Fruit fly (Drosophila melanogaster) whole organism, wandering third instar larva: Measurements from ENCODE around the gene Art9.

Experiments
- Abd-B ChIP-seq: fragments of >200 bp; optimal IDR thresholded peaks from 2 replicates; lab custom pipeline; 2017; ENCODE audit warnings: missing biosample characterization, missing genetic modification characterization
- CG32264 ChIP-seq: fragments of 200-800 bp; sonication (Bioruptor generic); optimal IDR thresholded peaks from 2 replicates; lab custom pipeline; 2016; ENCODE audit warnings: missing biosample characterization, missing genetic modification characterization
- CG9705 ChIP-seq: fragments of 200-800 bp; sonication (Bioruptor generic); optimal IDR thresholded peaks from 2 replicates; lab custom pipeline; 2018; ENCODE audit warnings: missing biosample characterization, mild to moderate bottlenecking, missing genetic modification characterization
- CrebA ChIP-seq: fragments of 200-800 bp; sonication (Bioruptor generic); optimal IDR thresholded peaks from 2 replicates; lab custom pipeline; 2016; ENCODE audit warnings: missing biosample characterization, mild to moderate bottlenecking, missing genetic modification characterization, borderline replicate concordance
- GATAd ChIP-seq: sonication (Bioruptor generic); optimal IDR thresholded peaks from 2 replicates; lab custom pipeline; 2016; ENCODE audit warnings: missing biosample characterization, missing genetic modification characterization
- HLH106 ChIP-seq: fragments of 200-800 bp; optimal IDR thresholded peaks from 3 replicates; lab custom pipeline; 2019; ENCODE audit warnings: missing biosample characterization, mild to moderate bottlenecking, missing genetic modification characterization, moderate library complexity
- Hr83 ChIP-seq: fragments of 200-300 bp; sonication (Bioruptor generic); optimal IDR thresholded peaks from 2 replicates; lab custom pipeline; 2016; ENCODE audit warnings: missing biosample characterization, mild to moderate bottlenecking, missing genetic modification characterization, moderate library complexity; ENCODE audit not compliant: poor library complexity, severe bottlenecking
- Mio ChIP-seq: sonication (Bioruptor generic); optimal IDR thresholded peaks from 2 replicates; lab custom pipeline; 2016; ENCODE audit warnings: missing biosample characterization, missing genetic modification characterization
- N ChIP-seq: fragments of >200 bp; optimal IDR thresholded peaks from 2 replicates; lab custom pipeline; 2018; ENCODE audit warnings: missing biosample characterization, missing external identifiers, missing genetic modification characterization
- OdsH ChIP-seq: fragments of 200-800 bp; sonication (Bioruptor generic); optimal IDR thresholded peaks from 2 replicates; lab custom pipeline; 2016; ENCODE audit warnings: missing biosample characterization, mild to moderate bottlenecking, missing genetic modification characterization
- Rel ChIP-seq, 2 experiments: fragments of 200-800 bp; sonication (Bioruptor generic) in 1 of 2; optimal IDR thresholded peaks; 2 replicates in 1 of 2; 3 replicates in 1 of 2; lab custom pipeline; 2016 to 2019; ENCODE audit warnings: mild to moderate bottlenecking in 2 of 2, missing biosample characterization in 2 of 2, missing genetic modification characterization in 2 of 2, moderate library complexity in 1 of 2
- Sp1 ChIP-seq: fragments of 200-800 bp; sonication (Bioruptor generic); optimal IDR thresholded peaks from 3 replicates; lab custom pipeline; 2019; ENCODE audit warnings: missing biosample characterization, mild to moderate bottlenecking, missing genetic modification characterization, moderate library complexity
- br ChIP-seq: fragments of 200-800 bp; sonication (Bioruptor generic); optimal IDR thresholded peaks from 2 replicates; lab custom pipeline; 2016; ENCODE audit warnings: missing biosample characterization, missing genetic modification characterization
- brk ChIP-seq: fragments of 200-800 bp; sonication (Bioruptor generic); optimal IDR thresholded peaks from 2 replicates; lab custom pipeline; 2016; ENCODE audit warnings: missing biosample characterization, mild to moderate bottlenecking, missing genetic modification characterization
- dl ChIP-seq, 2 experiments: fragments of 175-275, 200-275 bp in 1 of 2; fragments of 200-275 bp in 1 of 2; sonication (Bioruptor generic); optimal IDR thresholded peaks; lab custom pipeline; 2018; ENCODE audit warnings: mild to moderate bottlenecking in 2 of 2, missing biosample characterization in 2 of 2, missing genetic modification characterization in 2 of 2, moderate library complexity in 2 of 2; ENCODE audit not compliant: partially characterized antibody in 2 of 2, insufficient read depth in 1 of 2
- dmrt93B ChIP-seq: fragments of 200-800 bp; sonication (Bioruptor generic); optimal IDR thresholded peaks from 2 replicates; lab custom pipeline; 2018; ENCODE audit warnings: missing biosample characterization, mild to moderate bottlenecking, missing genetic modification characterization
- dsf ChIP-seq: sonication (Bioruptor generic); optimal IDR thresholded peaks from 2 replicates; lab custom pipeline; 2016; ENCODE audit warnings: missing biosample characterization, missing genetic modification characterization, borderline replicate concordance
- ey ChIP-seq: fragments of 200-800 bp; sonication (Bioruptor generic); optimal IDR thresholded peaks from 2 replicates; lab custom pipeline; 2016; ENCODE audit warnings: missing biosample characterization, missing genetic modification characterization
- foxo ChIP-seq, 2 experiments: fragments of 200-800 bp; sonication (Bioruptor generic); optimal IDR thresholded peaks; 2 replicates in 1 of 2; 3 replicates in 1 of 2; lab custom pipeline; 2016 to 2017; ENCODE audit warnings: missing biosample characterization in 2 of 2, missing genetic modification characterization in 2 of 2
- fru ChIP-seq: fragments of 200-800 bp; sonication (Bioruptor generic); optimal IDR thresholded peaks from 3 replicates; lab custom pipeline; 2016; ENCODE audit warnings: missing biosample characterization, mild to moderate bottlenecking, missing genetic modification characterization
- h ChIP-seq: fragments of 200-800 bp; sonication (Bioruptor generic); optimal IDR thresholded peaks from 3 replicates; lab custom pipeline; 2016; ENCODE audit warnings: missing biosample characterization, mild to moderate bottlenecking, missing genetic modification characterization
- jim ChIP-seq: fragments of 175-275, 200-325 bp; sonication (Bioruptor generic); optimal IDR thresholded peaks from 2 replicates; lab custom pipeline; 2016; ENCODE audit warnings: missing biosample characterization, mild to moderate bottlenecking, missing genetic modification characterization
- pan ChIP-seq: fragments of >200 bp; optimal IDR thresholded peaks from 2 replicates; lab custom pipeline; 2017
- psq ChIP-seq: fragments of 200-800 bp; sonication (Bioruptor generic); optimal IDR thresholded peaks from 3 replicates; lab custom pipeline; 2017; ENCODE audit warnings: missing biosample characterization, mild to moderate bottlenecking, missing genetic modification characterization, moderate library complexity
- rgr ChIP-seq: fragments of 200-800 bp; sonication (Bioruptor generic); optimal IDR thresholded peaks from 3 replicates; lab custom pipeline; 2016; ENCODE audit warnings: missing biosample characterization, mild to moderate bottlenecking, missing genetic modification characterization
- sage ChIP-seq: fragments of 200-800 bp; sonication (Bioruptor generic); optimal IDR thresholded peaks from 2 replicates; lab custom pipeline; 2016; ENCODE audit warnings: missing biosample characterization, mild to moderate bottlenecking, missing genetic modification characterization
- sv ChIP-seq: fragments of 200-800 bp; sonication (Bioruptor generic); optimal IDR thresholded peaks from 3 replicates; lab custom pipeline; 2016; ENCODE audit warnings: missing biosample characterization, missing genetic modification characterization
- usp ChIP-seq: fragments of >200 bp; optimal IDR thresholded peaks from 2 replicates; lab custom pipeline; 2017; ENCODE audit warnings: missing biosample characterization, missing genetic modification characterization
- woc ChIP-seq: sonication (Bioruptor generic); optimal IDR thresholded peaks from 2 replicates; lab custom pipeline; 2016; ENCODE audit warnings: missing biosample characterization, mild to moderate bottlenecking, missing genetic modification characterization

Art9 gene

dm6 chr3R:13899727-13900209, 43.5 kb downstream of the Art9 start:
- TF ChIP-seq Rel (GFP tag; optimal IDR thresholded peaks at IDR 0.05; lab: Kevin White, UChicago), result no peak
- TF ChIP-seq Rel (tag; optimal IDR thresholded peaks at IDR 0.05; lab: Kevin White, UChicago), result no peak
- no peak for TF ChIP-seq pan
- TF ChIP-seq N, result no peak
- no peak for TF ChIP-seq sage
- no peak for TF ChIP-seq fru (GFP tag; lab: Kevin White, UChicago)

- TF ChIP-seq woc (no peak), GATAd (GFP tag; lab: Kevin White, UChicago) (no peak), h (GFP tag; lab: Kevin White, UChicago) (no peak), ey (no peak), foxo (GFP tag; optimal IDR thresholded peaks at IDR 0.05; lab: Kevin White, UChicago) (no peak), Hr83 (GFP tag; lab: Kevin White, UChicago) (no peak), CrebA (GFP tag; lab: Kevin White, UChicago) (no peak), dsf (GFP tag; lab: Kevin White, UChicago) (no peak), dmrt93B (no peak), CG32264 (GFP tag; lab: Kevin White, UChicago) (no peak), psq (GFP tag; lab: Kevin White, UChicago) (no peak), Abd-B (GFP tag; lab: Kevin White, UChicago) (no peak), CG9705 (GFP tag; lab: Kevin White, UChicago) (no peak), Sp1 (GFP tag; lab: Kevin White, UChicago) (no peak), rgr (no peak), sv (GFP tag; lab: Kevin White, UChicago) (no peak), Mio (no peak)
Measured at dm6 chr3R:13896854-13897253, 46.4 kb downstream of the Art9 start.

dm6 chr3R:13895602-13896001, 47.7 kb downstream of the Art9 start:
- no peak for TF ChIP-seq HLH106
- TF ChIP-seq brk (GFP tag; lab: Kevin White, UChicago), result no peak

- TF ChIP-seq usp (GFP tag; lab: Kevin White, UChicago) (no peak), rgr (no peak)
- TF ChIP-seq, all 38 proteins: peak for 0
Measured at dm6 chr3R:13894756-13895155, 48.5 kb downstream of the Art9 start.

dm6 chr3R:13892870-13893269, 50.4 kb downstream of the Art9 start:
- no peak for TF ChIP-seq dmrt93B
- TF ChIP-seq N, result no peak
- no peak for TF ChIP-seq Mio
- TF ChIP-seq pan, result no peak
- no peak for TF ChIP-seq dl (GFP tag; optimal IDR thresholded peaks at IDR 0.05; lab: Kevin White, UChicago; ENCODE audit: insufficient read depth in 1 of 2, partially characterized antibody in 2 of 2)
- TF ChIP-seq br (GFP tag; lab: Kevin White, UChicago), result no peak
- no peak for TF ChIP-seq OdsH (GFP tag; lab: Kevin White, UChicago)
- TF ChIP-seq CG9705 (GFP tag; lab: Kevin White, UChicago), result no peak
- TF ChIP-seq psq (GFP tag; lab: Kevin White, UChicago), result no peak
- TF ChIP-seq CrebA (GFP tag; lab: Kevin White, UChicago), result no peak
- TF ChIP-seq jim (GFP tag; lab: Kevin White, UChicago), result no peak
- TF ChIP-seq ey, result no peak
- TF ChIP-seq dsf (GFP tag; lab: Kevin White, UChicago), result no peak
- no peak for TF ChIP-seq sv (GFP tag; lab: Kevin White, UChicago)
- TF ChIP-seq Sp1 (GFP tag; lab: Kevin White, UChicago), result no peak
- TF ChIP-seq, all 38 proteins: peak for 0
